Worm (Caenorhabditis elegans) whole organism, late embryonic: Measurements from ENCODE around the gene taco-1.

ENCODE experiments used
- C08G9.2 ChIP-seq: sonication (generic microtip); optimal IDR thresholded peaks from 2 replicates; lab custom pipeline; 2016; ENCODE audit warnings: mild to moderate bottlenecking, missing genetic modification characterization, moderate library complexity, missing compliant biosample characterization
- F13H6.1 ChIP-seq: sonication (generic microtip); optimal IDR thresholded peaks from 2 replicates; lab custom pipeline; 2016; ENCODE audit warnings: missing genetic modification characterization, missing compliant biosample characterization
- K02D7.2 ChIP-seq: sonication (generic microtip); optimal IDR thresholded peaks from 2 replicates; lab custom pipeline; 2017; ENCODE audit warnings: mild to moderate bottlenecking, missing genetic modification characterization, missing compliant biosample characterization
- T23F11.4 ChIP-seq: fragments of 200-800 bp; sonication (Bioruptor generic); optimal IDR thresholded peaks from 2 replicates; lab custom pipeline; 2018; ENCODE audit warnings: mild to moderate bottlenecking, missing genetic modification characterization, missing compliant biosample characterization
- Y22D7AL.16 ChIP-seq: sonication (generic microtip); optimal IDR thresholded peaks from 2 replicates; lab custom pipeline; 2016; ENCODE audit warnings: missing genetic modification characterization, missing compliant biosample characterization
- ama-1 ChIP-seq: fragments of 150-350 bp; optimal IDR thresholded peaks from 2 replicates; lab custom pipeline; 2014
- ceh-14 ChIP-seq: sonication (generic microtip); optimal IDR thresholded peaks from 2 replicates; lab custom pipeline; 2016; ENCODE audit warnings: missing genotype, missing genetic modification characterization, missing compliant biosample characterization
- ceh-19 ChIP-seq: fragments of 200-800 bp; sonication (Bioruptor generic); optimal IDR thresholded peaks from 2 replicates; lab custom pipeline; 2018; ENCODE audit warnings: mild to moderate bottlenecking, missing genetic modification characterization, missing compliant biosample characterization
- ceh-22 ChIP-seq: sonication (generic microtip); optimal IDR thresholded peaks from 2 replicates; lab custom pipeline; 2017; ENCODE audit warnings: missing biosample characterization, missing genetic modification characterization
- ceh-34 ChIP-seq: sonication (generic microtip); optimal IDR thresholded peaks from 2 replicates; lab custom pipeline; 2016; ENCODE audit warnings: mild to moderate bottlenecking, missing genetic modification characterization, missing compliant biosample characterization
- ceh-45 ChIP-seq: fragments of 200-800 bp; sonication (Bioruptor generic); IDR thresholded peaks from 2 replicates; pipeline ENCODE4 v1.3.6; 2022; ENCODE audit warnings: missing genetic modification reagents, missing genetic modification characterization, missing compliant biosample characterization
- ceh-9 ChIP-seq: sonication (generic microtip); optimal IDR thresholded peaks from 2 replicates; lab custom pipeline; 2016; ENCODE audit warnings: mild to moderate bottlenecking, missing genetic modification characterization, inconsistent platforms, missing compliant biosample characterization
- che-1 ChIP-seq: sonication (generic microtip); optimal IDR thresholded peaks from 2 replicates; lab custom pipeline; 2016; ENCODE audit warnings: mild to moderate bottlenecking, missing genetic modification characterization, missing compliant biosample characterization
- dmd-4 ChIP-seq: sonication (generic microtip); optimal IDR thresholded peaks from 2 replicates; lab custom pipeline; 2016; ENCODE audit warnings: borderline replicate concordance, missing genetic modification characterization, missing compliant biosample characterization
- dve-1 ChIP-seq: sonication (generic microtip); optimal IDR thresholded peaks from 2 replicates; lab custom pipeline; 2017; ENCODE audit warnings: antibody characterized with exemption, mild to moderate bottlenecking, missing genetic modification characterization, missing compliant biosample characterization
- elt-4 ChIP-seq: sonication (generic microtip); optimal IDR thresholded peaks from 2 replicates; lab custom pipeline; 2016; ENCODE audit warnings: missing genetic modification characterization, missing compliant biosample characterization
- fax-1 ChIP-seq: sonication (generic microtip); optimal IDR thresholded peaks from 2 replicates; lab custom pipeline; 2016; ENCODE audit warnings: missing genotype, missing genetic modification characterization, missing compliant biosample characterization
- hlh-13 ChIP-seq: fragments of 200-800 bp; sonication (Bioruptor generic); optimal IDR thresholded peaks from 2 replicates; lab custom pipeline; 2018; ENCODE audit warnings: mild to moderate bottlenecking, missing genetic modification characterization, missing compliant biosample characterization
- hlh-15 ChIP-seq: sonication (generic microtip); optimal IDR thresholded peaks from 2 replicates; lab custom pipeline; 2016; ENCODE audit warnings: missing genetic modification characterization, missing compliant biosample characterization
- lin-11 ChIP-seq: fragments of 200-800 bp; sonication (Bioruptor generic); optimal IDR thresholded peaks from 2 replicates; lab custom pipeline; 2018; ENCODE audit warnings: mild to moderate bottlenecking, missing genetic modification characterization, missing compliant biosample characterization
- madf-2 ChIP-seq: sonication (generic microtip); optimal IDR thresholded peaks from 2 replicates; lab custom pipeline; 2017; ENCODE audit warnings: missing genetic modification characterization, missing compliant biosample characterization
- nhr-11 ChIP-seq: fragments of 150-350 bp; optimal IDR thresholded peaks from 2 replicates; lab custom pipeline; 2014; ENCODE audit warnings: missing biosample characterization, missing genetic modification characterization
- nhr-232 ChIP-seq: sonication (generic microtip); optimal IDR thresholded peaks from 2 replicates; lab custom pipeline; 2016; ENCODE audit warnings: missing genetic modification characterization, missing compliant biosample characterization
- odd-2 ChIP-seq: sonication (generic microtip); optimal IDR thresholded peaks from 2 replicates; lab custom pipeline; 2017; ENCODE audit warnings: antibody characterized with exemption, mild to moderate bottlenecking, missing genetic modification characterization, missing compliant biosample characterization
- pat-9 ChIP-seq: fragments of 200-800 bp; sonication (Bioruptor generic); optimal IDR thresholded peaks from 2 replicates; lab custom pipeline; 2018; ENCODE audit warnings: mild to moderate bottlenecking, missing genetic modification characterization, moderate library complexity, missing compliant biosample characterization
- pha-4 ChIP-seq: fragments of 150-350 bp; optimal IDR thresholded peaks from 2 replicates; lab custom pipeline; 2018; ENCODE audit warnings: missing biosample characterization, missing genetic modification reagents, missing genetic modification characterization
- ref-2 ChIP-seq: sonication (generic microtip); optimal IDR thresholded peaks from 2 replicates; lab custom pipeline; 2016; ENCODE audit warnings: missing genetic modification characterization, missing compliant biosample characterization
- sox-4 ChIP-seq: sonication (generic microtip); optimal IDR thresholded peaks from 2 replicates; lab custom pipeline; 2017; ENCODE audit warnings: mild to moderate bottlenecking, missing genetic modification characterization, inconsistent platforms, missing compliant biosample characterization
- tbx-2 ChIP-seq: sonication (generic microtip); optimal IDR thresholded peaks from 2 replicates; lab custom pipeline; 2016; ENCODE audit warnings: missing genetic modification characterization, missing compliant biosample characterization
- ttx-3 ChIP-seq: sonication (generic microtip); optimal IDR thresholded peaks from 2 replicates; lab custom pipeline; 2016; ENCODE audit warnings: missing genetic modification reagents, missing genetic modification characterization, missing compliant biosample characterization
- unc-3 ChIP-seq, 2 experiments: fragments of 200-800 bp in 1 of 2; sonication (Bioruptor generic) in 1 of 2; sonication (generic microtip) in 1 of 2; conservative IDR thresholded peaks in 1 of 2; optimal IDR thresholded peaks in 1 of 2; 2 replicates each; pipeline versions ENCODE4 v1.3.6 to Lab custom; 2016 to 2022; ENCODE audit warnings: missing compliant biosample characterization in 2 of 2, missing genetic modification characterization in 2 of 2, missing genetic modification reagents in 1 of 2
- unc-42 ChIP-seq: sonication (generic microtip); optimal IDR thresholded peaks from 2 replicates; lab custom pipeline; 2016; ENCODE audit warnings: missing genotype, missing genetic modification characterization, missing compliant biosample characterization
- unc-55 ChIP-seq: sonication (generic microtip); optimal IDR thresholded peaks from 2 replicates; lab custom pipeline; 2017; ENCODE audit warnings: missing biosample characterization, missing genetic modification reagents, missing genetic modification characterization
- unc-86 ChIP-seq: sonication (generic microtip); optimal IDR thresholded peaks from 2 replicates; lab custom pipeline; 2016; ENCODE audit warnings: missing genetic modification characterization, missing compliant biosample characterization
- zip-5 ChIP-seq: sonication (generic microtip); optimal IDR thresholded peaks from 2 replicates; lab custom pipeline; 2016; ENCODE audit warnings: missing genetic modification characterization, missing compliant biosample characterization
- ztf-16 ChIP-seq: sonication (generic microtip); optimal IDR thresholded peaks from 2 replicates; lab custom pipeline; 2017; ENCODE audit warnings: missing genetic modification characterization, missing compliant biosample characterization

Gene taco-1

DNA sequence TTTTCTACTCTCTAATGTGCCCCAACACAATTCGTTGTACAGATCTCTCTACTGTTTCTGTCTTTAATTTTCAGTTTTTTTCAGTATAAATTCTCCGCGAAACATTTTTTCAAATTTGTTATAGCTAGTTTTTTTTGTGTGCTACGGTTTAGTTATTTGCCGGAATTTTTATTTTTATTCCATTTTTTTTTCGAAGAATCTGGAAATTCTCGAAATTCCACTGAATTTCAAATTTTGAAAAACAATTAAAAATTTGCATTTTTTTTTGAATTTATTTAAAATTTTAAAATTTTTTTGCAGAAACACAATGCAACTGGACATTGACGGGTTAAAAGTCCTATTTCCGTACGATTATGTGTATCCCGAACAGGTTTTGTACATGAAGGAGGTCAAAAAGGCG, 19.1 kb upstream of the taco-1 start, which contains the start of gene xpd-1:
Gene xpd-1, plus strand, starts transcription at position 301 of the 400 bp plus-strand sequence.
- TF ChIP-seq ztf-16 (tag; lab: Kevin White, UChicago), result no peak
- TF ChIP-seq hlh-15 (tag; lab: Kevin White, UChicago), result no peak
- TF ChIP-seq elt-4 (tag; lab: Kevin White, UChicago), result no peak
- no peak for TF ChIP-seq unc-86
- no peak for TF ChIP-seq ceh-22 (tag; lab: Kevin White, UChicago)
- no peak for TF ChIP-seq zip-5 (tag; lab: Kevin White, UChicago)
- no peak for TF ChIP-seq ceh-45 (GFP tag; lab: Robert Waterston, UW)
- no peak for TF ChIP-seq ceh-34 (tag; lab: Kevin White, UChicago)

DNA sequence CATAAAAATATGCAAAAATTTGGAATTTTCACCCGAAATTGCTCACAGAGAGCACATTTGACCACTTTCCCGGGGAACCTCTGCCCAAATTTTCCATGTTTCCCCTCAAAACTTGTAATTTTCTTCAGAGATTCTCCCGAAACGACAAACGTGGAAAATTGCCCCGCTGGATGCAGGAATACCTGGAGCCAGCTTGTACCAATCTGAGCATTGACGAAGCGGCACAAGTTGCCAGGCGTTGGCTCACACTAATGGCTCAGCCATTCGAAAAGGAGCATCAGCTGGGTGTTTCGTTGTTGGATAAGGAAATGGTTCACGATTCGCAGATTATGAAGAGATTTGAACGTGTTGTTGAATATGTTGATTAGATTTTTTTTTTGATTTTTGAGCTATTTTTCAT, 1.4 kb upstream of the taco-1 start:
- TF ChIP-seq odd-2 (no peak), nhr-232 (no peak), ceh-9 (tag; lab: Kevin White, UChicago) (no peak), ceh-22 (tag; lab: Kevin White, UChicago) (no peak), sox-4 (no peak), F13H6.1 (tag; lab: Kevin White, UChicago) (no peak), unc-3 (GFP tag; conservative IDR thresholded peaks at IDR 0.05; lab: Robert Waterston, UW) (no peak), unc-3 (tag; optimal IDR thresholded peaks at IDR 0.05; lab: Kevin White, UChicago) (no peak), pat-9 (tag; lab: Kevin White, UChicago) (no peak), nhr-11 (tag; lab: Kevin White, UChicago) (no peak), K02D7.2 (tag; lab: Kevin White, UChicago) (no peak), zip-5 (tag; lab: Kevin White, UChicago) (no peak), ceh-14 (tag; lab: Kevin White, UChicago) (no peak), ceh-34 (tag; lab: Kevin White, UChicago) (no peak), dmd-4 (no peak), ceh-19 (GFP tag; lab: Kevin White, UChicago) (no peak), dve-1 (no peak)

ce11 chrIII:292340-292739, 8.4 kb downstream of the taco-1 start, which contains the start of gene Y50D7A.1:
Y50D7A.1 (plus strand) TSS chrIII:292640.
- TF ChIP-seq ttx-3 (tag; lab: Kevin White, UChicago) (no peak), hlh-13 (no peak), ref-2 (tag; lab: Kevin White, UChicago) (no peak), T23F11.4 (GFP tag; lab: Kevin White, UChicago) (no peak)

DNA sequence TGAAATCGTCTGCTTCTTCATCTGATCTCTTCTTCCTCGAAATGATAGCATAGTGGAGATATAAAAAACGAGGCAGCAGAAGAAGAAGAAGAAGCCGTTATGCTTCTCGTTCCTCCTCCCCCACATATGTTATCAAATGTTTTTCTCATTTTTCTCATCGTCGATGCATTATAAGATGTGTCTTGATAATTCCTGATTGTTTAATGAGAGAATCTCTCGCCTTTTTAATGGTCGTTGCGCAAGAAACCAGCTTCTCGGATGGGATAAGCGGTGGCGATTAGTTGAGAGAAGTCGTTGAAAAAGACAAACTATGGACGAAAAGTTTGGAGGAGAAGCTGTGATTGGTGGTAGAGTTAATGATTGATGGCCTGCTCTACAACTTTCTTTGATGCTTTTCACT, 10.6 kb downstream of the taco-1 start, which contains the start of gene Y50D7A.13:
Gene Y50D7A.13, minus strand, starts transcription at position 101 of the 400 bp plus-strand sequence.
- TF ChIP-seq ztf-16 (tag; lab: Kevin White, UChicago) (no peak), che-1 (tag; lab: Kevin White, UChicago) (no peak), unc-42 (no peak), fax-1 (no peak), unc-86 (no peak), zip-5 (tag; lab: Kevin White, UChicago) (no peak), pha-4 (tag; lab: Kevin White, UChicago) (no peak), tbx-2 (tag; lab: Kevin White, UChicago) (no peak), unc-55 (no peak)

ce11 chrIII:298456-298855, 14.5 kb downstream of the taco-1 start, which contains the start of gene ads-1:
ads-1 (minus strand) TSS chrIII:298556.
- TF ChIP-seq ceh-34 (tag; lab: Kevin White, UChicago) (no peak), ama-1 (lab: Kevin White, UChicago) (no peak), C08G9.2 (tag; lab: Kevin White, UChicago) (no peak), odd-2 (no peak), lin-11 (tag; lab: Kevin White, UChicago) (no peak), pat-9 (tag; lab: Kevin White, UChicago) (no peak), Y22D7AL.16 (tag; lab: Kevin White, UChicago) (no peak), T23F11.4 (GFP tag; lab: Kevin White, UChicago) (no peak), fax-1 (no peak), madf-2 (no peak), ceh-22 (tag; lab: Kevin White, UChicago) (no peak)
